Worm (Caenorhabditis elegans) whole organism, L4 larva: ENCODE measurements around the gene F01G10.5.

ENCODE experiments used
- F26F4.8 ChIP-seq: fragments of 200-800 bp; sonication (Bioruptor generic); conservative IDR thresholded peaks from 2 replicates; pipeline ENCODE4 v1.3.6; 2022; ENCODE audit warnings: missing genetic modification characterization, missing compliant biosample characterization
- F44E2.7 ChIP-seq: fragments of 200-800 bp; sonication (Bioruptor generic); IDR thresholded peaks from 2 replicates; pipeline ENCODE4 v2.1.2; 2022; ENCODE audit warnings: missing genetic modification characterization, missing compliant biosample characterization
- F49E8.2 ChIP-seq: sonication (generic microtip); optimal IDR thresholded peaks from 2 replicates; lab custom pipeline; 2016; ENCODE audit warnings: missing compliant biosample characterization, mild to moderate bottlenecking, missing genetic modification characterization, borderline replicate concordance
- R02D3.7 ChIP-seq: fragments of 150-350 bp; sonication (generic microtip); optimal IDR thresholded peaks from 3 replicates; lab custom pipeline; 2014; ENCODE audit warnings: missing biosample characterization, missing genetic modification characterization
- T26A8.4 ChIP-seq: fragments of 200-800 bp; sonication (Bioruptor generic); IDR thresholded peaks from 2 replicates; pipeline ENCODE4 v1.3.6; 2022; ENCODE audit warnings: missing genetic modification characterization, missing compliant biosample characterization
- Y105C5A.15 ChIP-seq: fragments of 200-800 bp; sonication (Bioruptor generic); IDR thresholded peaks from 2 replicates; pipeline ENCODE4 v1.3.6; 2022; ENCODE audit warnings: missing genetic modification characterization, missing compliant biosample characterization
- Y75B8A.6 ChIP-seq: fragments of 200-800 bp; sonication (Bioruptor generic); IDR thresholded peaks from 2 replicates; pipeline ENCODE4 v1.3.6; 2022; ENCODE audit warnings: missing genetic modification reagents, missing genetic modification characterization, missing compliant biosample characterization
- ZK337.2 ChIP-seq: fragments of 200-800 bp; sonication (Bioruptor generic); IDR thresholded peaks from 2 replicates; pipeline ENCODE4 v1.3.6; 2022; ENCODE audit warnings: missing genetic modification reagents, missing genetic modification characterization, missing compliant biosample characterization
- ZK546.5 ChIP-seq, 2 experiments: sonication (generic microtip); optimal IDR thresholded peaks; 2 replicates each; lab custom pipeline; 2017; ENCODE audit warnings: missing biosample characterization in 2 of 2, missing genetic modification characterization in 2 of 2
- ceh-20 ChIP-seq: fragments of 200-800 bp; sonication (Bioruptor generic); IDR thresholded peaks from 2 replicates; pipeline ENCODE4 v1.3.6; 2022; ENCODE audit warnings: missing genetic modification reagents, missing genetic modification characterization, missing compliant biosample characterization
- ceh-44 ChIP-seq: fragments of 200-800 bp; sonication (Bioruptor generic); IDR thresholded peaks from 2 replicates; pipeline ENCODE4 v1.3.6; 2022; ENCODE audit warnings: missing genetic modification reagents, missing genetic modification characterization, missing compliant biosample characterization
- ceh-62 ChIP-seq: sonication (generic microtip); optimal IDR thresholded peaks from 2 replicates; lab custom pipeline; 2017; ENCODE audit warnings: missing biosample characterization, missing genetic modification characterization
- cey-2 ChIP-seq: sonication (generic microtip); optimal IDR thresholded peaks from 3 replicates; lab custom pipeline; 2017; ENCODE audit warnings: missing genetic modification characterization, mild to moderate bottlenecking, missing compliant biosample characterization, antibody characterized with exemption, borderline replicate concordance; ENCODE audit not compliant: insufficient read depth
- daf-8 ChIP-seq: fragments of 200-800 bp; sonication (Bioruptor generic); IDR thresholded peaks from 2 replicates; pipeline ENCODE4 v1.3.6; 2022; ENCODE audit warnings: missing genetic modification characterization, missing compliant biosample characterization
- dmd-6 ChIP-seq: fragments of 200-800 bp; sonication (Bioruptor generic); IDR thresholded peaks from 2 replicates; pipeline ENCODE4 v1.3.6; 2022; ENCODE audit warnings: missing genetic modification reagents, missing genetic modification characterization, missing compliant biosample characterization
- dmd-8 ChIP-seq: fragments of 200-800 bp; sonication (Bioruptor generic); IDR thresholded peaks from 2 replicates; pipeline ENCODE4 v1.3.6; 2022; ENCODE audit warnings: missing genetic modification characterization, missing compliant biosample characterization
- dpl-1 ChIP-seq: fragments of 150-350 bp; optimal IDR thresholded peaks from 2 replicates; lab custom pipeline; 2014; ENCODE audit warnings: missing biosample characterization, missing genetic modification reagents, missing genetic modification characterization
- duxl-1 ChIP-seq: sonication (generic microtip); optimal IDR thresholded peaks from 2 replicates; lab custom pipeline; 2016; ENCODE audit warnings: mild to moderate bottlenecking, missing genetic modification characterization, moderate library complexity, missing compliant biosample characterization; ENCODE audit not compliant: poor library complexity
- egl-27 ChIP-seq: sonication (generic microtip); optimal IDR thresholded peaks from 3 replicates; lab custom pipeline; 2017; ENCODE audit warnings: missing biosample characterization, missing genetic modification reagents, missing genetic modification characterization
- gei-8 ChIP-seq: fragments of 200-800 bp; sonication (Bioruptor generic); optimal IDR thresholded peaks from 2 replicates; lab custom pipeline; 2018; ENCODE audit warnings: mild to moderate bottlenecking, missing genetic modification characterization, missing compliant biosample characterization
- hif-1 ChIP-seq, 2 experiments: sonication (generic microtip); optimal IDR thresholded peaks; 2 replicates each; lab custom pipeline; 2016 to 2017; ENCODE audit warnings: missing compliant biosample characterization in 2 of 2, missing genetic modification characterization in 2 of 2, missing genetic modification reagents in 2 of 2, missing genotype in 2 of 2, mild to moderate bottlenecking in 1 of 2
- hlh-11 ChIP-seq: fragments of 200-800 bp; sonication (Bioruptor generic); optimal IDR thresholded peaks from 2 replicates; lab custom pipeline; 2018; ENCODE audit warnings: mild to moderate bottlenecking, missing genetic modification characterization, missing compliant biosample characterization
- hlh-30 ChIP-seq: sonication (generic microtip); optimal IDR thresholded peaks from 2 replicates; lab custom pipeline; 2017; ENCODE audit warnings: antibody characterized with exemption, mild to moderate bottlenecking, missing genetic modification characterization, missing compliant biosample characterization; ENCODE audit not compliant: insufficient read depth
- hmg-1.1 ChIP-seq: fragments of 200-800 bp; sonication (Bioruptor generic); IDR thresholded peaks from 2 replicates; pipeline ENCODE4 v1.3.6; 2022; ENCODE audit warnings: missing genetic modification reagents, missing genetic modification characterization, missing compliant biosample characterization
- lim-7 ChIP-seq: fragments of 200-800 bp; sonication (Bioruptor generic); IDR thresholded peaks from 2 replicates; pipeline ENCODE4 v1.3.6; 2022; ENCODE audit warnings: missing genetic modification characterization, missing compliant biosample characterization
- lin-15B ChIP-seq: fragments of 150-350 bp; sonication (generic microtip); optimal IDR thresholded peaks from 3 replicates; lab custom pipeline; 2014; ENCODE audit warnings: missing biosample characterization, missing genetic modification characterization
- lin-38 ChIP-seq: fragments of 200-800 bp; sonication (Bioruptor generic); IDR thresholded peaks from 2 replicates; pipeline ENCODE4 v1.3.6; 2022; ENCODE audit warnings: missing genetic modification reagents, missing genetic modification characterization, missing compliant biosample characterization
- lin-39 ChIP-seq: fragments of 150-350 bp; optimal IDR thresholded peaks from 2 replicates; lab custom pipeline; 2014; ENCODE audit warnings: missing biosample characterization, missing genetic modification reagents, missing genetic modification characterization
- madf-5 ChIP-seq, 2 experiments: fragments of 200-800 bp; sonication (Bioruptor generic); IDR thresholded peaks; 2 replicates each; pipeline ENCODE4 v1.3.6; 2022; ENCODE audit warnings: missing compliant biosample characterization in 2 of 2, missing genetic modification characterization in 2 of 2
- madf-9 ChIP-seq: fragments of 200-800 bp; sonication (Bioruptor generic); conservative IDR thresholded peaks from 2 replicates; pipeline ENCODE4 v1.3.6; 2022; ENCODE audit warnings: missing genetic modification reagents, missing genetic modification characterization, missing compliant biosample characterization
- mdt-29 ChIP-seq: fragments of 200-800 bp; sonication (Bioruptor generic); IDR thresholded peaks from 2 replicates; pipeline ENCODE4 v1.3.6; 2022; ENCODE audit warnings: missing genetic modification reagents, missing genetic modification characterization, missing compliant biosample characterization
- mep-1 ChIP-seq: fragments of 150-350 bp; sonication (generic microtip); optimal IDR thresholded peaks from 3 replicates; lab custom pipeline; 2014; ENCODE audit warnings: missing biosample characterization, missing genetic modification characterization
- mes-2 ChIP-seq: sonication (generic microtip); optimal IDR thresholded peaks from 2 replicates; lab custom pipeline; 2016; ENCODE audit warnings: missing genotype, mild to moderate bottlenecking, missing genetic modification characterization, missing compliant biosample characterization; ENCODE audit not compliant: poor library complexity, severe bottlenecking
- mxl-2 ChIP-seq: fragments of 200-800 bp; sonication (Bioruptor generic); conservative IDR thresholded peaks from 2 replicates; pipeline ENCODE4 v1.3.6; 2022; ENCODE audit warnings: missing genetic modification reagents, missing genetic modification characterization, missing compliant biosample characterization
- mxl-3 ChIP-seq: fragments of 200-800 bp; sonication (Bioruptor generic); optimal IDR thresholded peaks from 2 replicates; lab custom pipeline; 2018; ENCODE audit warnings: mild to moderate bottlenecking, missing genetic modification characterization, missing compliant biosample characterization
- nhr-25 ChIP-seq: sonication (generic microtip); optimal IDR thresholded peaks from 2 replicates; lab custom pipeline; 2017; ENCODE audit warnings: missing genetic modification characterization, mild to moderate bottlenecking, missing compliant biosample characterization, antibody characterized with exemption, moderate library complexity, borderline replicate concordance; ENCODE audit not compliant: insufficient read depth
- nhr-77 ChIP-seq: fragments of 150-350 bp; optimal IDR thresholded peaks from 2 replicates; lab custom pipeline; 2014; ENCODE audit warnings: missing biosample characterization, missing genetic modification characterization
- pha-4 ChIP-seq, 2 experiments: fragments of 150-350 bp in 1 of 2; fragments of 200-800 bp in 1 of 2; sonication (Bioruptor generic) in 1 of 2; IDR thresholded peaks in 1 of 2; optimal IDR thresholded peaks in 1 of 2; 2 replicates each; pipeline versions ENCODE4 v1.3.6 to Lab custom; 2014 to 2022; ENCODE audit warnings: missing genetic modification characterization in 2 of 2, missing genetic modification reagents in 2 of 2, missing biosample characterization in 1 of 2, missing compliant biosample characterization in 1 of 2
- sdz-12 ChIP-seq: fragments of 200-800 bp; sonication (Bioruptor generic); optimal IDR thresholded peaks from 2 replicates; lab custom pipeline; 2018; ENCODE audit warnings: mild to moderate bottlenecking, missing genetic modification characterization, missing compliant biosample characterization
- set-16 ChIP-seq: fragments of 200-800 bp; sonication (Bioruptor generic); IDR thresholded peaks from 2 replicates; pipeline ENCODE4 v1.3.6; 2022; ENCODE audit warnings: missing genetic modification reagents, missing genetic modification characterization, missing compliant biosample characterization
- snpc-4 ChIP-seq: fragments of 150-350 bp; optimal IDR thresholded peaks from 2 replicates; lab custom pipeline; 2014; ENCODE audit warnings: missing biosample characterization, missing genetic modification characterization
- spr-1 ChIP-seq: sonication (generic microtip); optimal IDR thresholded peaks from 2 replicates; lab custom pipeline; 2016; ENCODE audit warnings: mild to moderate bottlenecking, missing genetic modification characterization, missing compliant biosample characterization
- spr-3 ChIP-seq: fragments of 200-800 bp; sonication (Bioruptor generic); optimal IDR thresholded peaks from 2 replicates; lab custom pipeline; 2018; ENCODE audit warnings: mild to moderate bottlenecking, missing genetic modification characterization, missing compliant biosample characterization
- tag-97 ChIP-seq: fragments of 200-800 bp; sonication (Bioruptor generic); IDR thresholded peaks from 2 replicates; pipeline ENCODE4 v1.3.6; 2022; ENCODE audit warnings: missing genetic modification characterization, missing compliant biosample characterization
- unc-39 ChIP-seq: sonication (generic microtip); optimal IDR thresholded peaks from 2 replicates; lab custom pipeline; 2017; ENCODE audit warnings: missing biosample characterization, missing genetic modification characterization
- vab-7 ChIP-seq: fragments of 200-800 bp; sonication (Bioruptor generic); IDR thresholded peaks from 2 replicates; pipeline ENCODE4 v1.3.6; 2022; ENCODE audit warnings: missing genetic modification reagents, missing genetic modification characterization, missing compliant biosample characterization
- zag-1 ChIP-seq: fragments of 150-350 bp; optimal IDR thresholded peaks from 2 replicates; lab custom pipeline; 2014; ENCODE audit warnings: missing biosample characterization, missing genetic modification characterization
- ztf-11 ChIP-seq: fragments of 150-350 bp; optimal IDR thresholded peaks from 2 replicates; lab custom pipeline; 2014; ENCODE audit warnings: missing biosample characterization, missing genetic modification characterization
- ztf-7 ChIP-seq: fragments of 150-350 bp; optimal IDR thresholded peaks from 2 replicates; lab custom pipeline; 2014; ENCODE audit warnings: missing biosample characterization, missing genetic modification characterization

Gene F01G10.5

DNA sequence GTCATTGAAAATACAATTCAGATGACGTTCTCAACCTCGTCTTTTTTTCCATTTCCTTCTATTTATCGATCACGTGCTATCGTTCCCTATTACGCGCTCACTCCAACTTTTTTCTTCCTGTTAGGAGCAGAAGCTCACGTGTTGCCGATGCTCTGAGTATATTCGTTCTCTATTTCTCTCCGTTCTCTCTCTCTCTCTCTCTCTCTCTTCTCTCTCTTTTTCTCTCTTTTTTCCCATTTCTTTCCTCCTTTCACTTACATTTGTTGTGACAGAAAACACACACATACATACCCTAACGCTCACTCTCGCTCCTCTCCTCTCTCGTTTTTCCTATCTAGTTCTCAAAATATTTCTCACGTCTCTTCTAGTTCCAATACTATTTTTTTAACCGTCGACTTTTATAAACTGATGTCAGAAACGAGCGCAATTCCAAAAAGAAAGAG, 21.5 kb upstream of the F01G10.5 start (continued):
- TF ChIP-seq dpl-1 (GFP tag; lab: Kevin White, UChicago) (peak; percentile 61), lin-38 (GFP tag; lab: Robert Waterston, UW) (peak; percentile 56), F44E2.7 (GFP tag; lab: Robert Waterston, UW) (no peak), egl-27 (no peak), madf-9 (GFP tag; lab: Robert Waterston, UW) (no peak), mxl-2 (GFP tag; lab: Robert Waterston, UW) (peak; percentile 72), ceh-62 (no peak), F26F4.8 (GFP tag; lab: Robert Waterston, UW) (no peak), pha-4 (GFP tag; IDR thresholded peaks at IDR 0.05; lab: Robert Waterston, UW) (peak; percentile 88), pha-4 (tag; optimal IDR thresholded peaks at IDR 0.05; lab: Kevin White, UChicago) (peak; percentile 66), spr-1 (peak; percentile 73), mes-2 (tag; lab: Kevin White, UChicago) (peak; percentile 70), hmg-1.1 (GFP tag; lab: Robert Waterston, UW) (peak; percentile 91), hif-1 (tag; optimal IDR thresholded peaks at IDR 0.05; lab: Kevin White, UChicago) (peak; percentile 33 to 83), dmd-6 (GFP tag; lab: Robert Waterston, UW) (peak; percentile 96), hlh-30 (tag; lab: Kevin White, UChicago) (peak; percentile 98), mdt-29 (GFP tag; lab: Robert Waterston, UW) (0 out of 2 replicates have a peak, but pooled peaks have one; percentile 73), hlh-11 (tag; lab: Kevin White, UChicago) (peak; percentile 96), mxl-3 (GFP tag; lab: Kevin White, UChicago) (peak; percentile 84), lin-15B (tag; lab: Kevin White, UChicago) (no peak), spr-3 (GFP tag; lab: Kevin White, UChicago) (no peak), Y75B8A.6 (GFP tag; lab: Robert Waterston, UW) (0 out of 2 replicates have a peak, but pooled peaks have one; percentile 26), ceh-44 (no peak), R02D3.7 (tag; lab: Kevin White, UChicago) (no peak), lim-7 (GFP tag; lab: Robert Waterston, UW) (no peak), T26A8.4 (peak; percentile 43; the same call in 1 of the 2 replicates), set-16 (GFP tag; lab: Robert Waterston, UW) (peak; percentile 90), cey-2 (tag; lab: Kevin White, UChicago) (peak; percentile 52), madf-5 (GFP tag; IDR thresholded peaks at IDR 0.05; lab: Robert Waterston, UW) (no peak), snpc-4 (tag; lab: Kevin White, UChicago) (no peak), dmd-8 (GFP tag; lab: Robert Waterston, UW) (no peak), F49E8.2 (tag; lab: Kevin White, UChicago) (no peak), nhr-25 (tag; lab: Kevin White, UChicago) (peak; percentile 37), Y105C5A.15 (0 out of 2 replicates have a peak, but pooled peaks have one; percentile 12), ztf-7 (tag; lab: Kevin White, UChicago) (no peak), ceh-20 (GFP tag; lab: Robert Waterston, UW) (peak; percentile 93), tag-97 (no peak), daf-8 (GFP tag; lab: Robert Waterston, UW) (no peak), ztf-11 (tag; lab: Kevin White, UChicago) (no peak), ZK337.2 (no peak), zag-1 (peak; percentile 36), lin-39 (no peak), sdz-12 (GFP tag; lab: Kevin White, UChicago) (no peak), mep-1 (tag; lab: Kevin White, UChicago) (peak; percentile 92), gei-8 (GFP tag; lab: Kevin White, UChicago) (peak; percentile 73), nhr-77 (peak; percentile 82), ZK546.5 (tag; optimal IDR thresholded peaks at IDR 0.05; lab: Kevin White, UChicago) (peak in 1 of 2 experiments; percentile 10), duxl-1 (tag; lab: Kevin White, UChicago) (peak; percentile 17), vab-7 (GFP tag; lab: Robert Waterston, UW) (0 out of 2 replicates have a peak, but pooled peaks have one; percentile 39), unc-39 (tag; lab: Kevin White, UChicago) (no peak)
